Fruit fly (Drosophila melanogaster) whole organism, embryonic: Measurements from ENCODE around the gene slow.
A peak's percentile ranks its signal among the peaks of the same experiment; 100 is the strongest.

Experiments
- ATbp ChIP-seq: fragments of 200-800 bp; sonication (Bioruptor generic); optimal IDR thresholded peaks from 2 replicates; lab custom pipeline; 2017; ENCODE audit warnings: missing biosample characterization, mild to moderate bottlenecking, missing genetic modification characterization, missing genetic modification reagents
- Abd-B ChIP-seq: fragments of 200-800 bp; sonication (Bioruptor generic); optimal IDR thresholded peaks from 2 replicates; lab custom pipeline; 2018; ENCODE audit warnings: missing biosample characterization, mild to moderate bottlenecking, missing genetic modification characterization, moderate library complexity
- BEAF-32 ChIP-seq: fragments of 200-800 bp; sonication (Bioruptor generic); optimal IDR thresholded peaks from 3 replicates; lab custom pipeline; 2017; ENCODE audit warnings: missing biosample characterization, missing genetic modification characterization, mild to moderate bottlenecking, moderate library complexity, missing genetic modification reagents
- CG10274 ChIP-seq: fragments of 200-800 bp; sonication (Bioruptor generic); optimal IDR thresholded peaks from 3 replicates; lab custom pipeline; 2017; ENCODE audit warnings: missing biosample characterization, mild to moderate bottlenecking, missing genetic modification characterization
- CG11093 ChIP-seq: fragments of 200-800 bp; sonication (Bioruptor generic); IDR thresholded peaks from 3 replicates; pipeline ENCODE4 v1.3.6; 2022; ENCODE audit warnings: missing biosample characterization, missing genetic modification characterization
- CG12071 ChIP-seq: fragments of 200-800 bp; sonication (Bioruptor generic); optimal IDR thresholded peaks from 3 replicates; lab custom pipeline; 2018; ENCODE audit warnings: missing biosample characterization, mild to moderate bottlenecking, missing genetic modification characterization
- CG1529 ChIP-seq: fragments of 200-800 bp; sonication (Bioruptor generic); optimal IDR thresholded peaks from 3 replicates; lab custom pipeline; 2018; ENCODE audit warnings: missing biosample characterization, missing genetic modification characterization
- CG1603 ChIP-seq: fragments of 200-800 bp; sonication (Bioruptor generic); optimal IDR thresholded peaks from 2 replicates; lab custom pipeline; 2019; ENCODE audit warnings: missing biosample characterization, mild to moderate bottlenecking, missing genetic modification characterization, moderate library complexity
- CG16779 ChIP-seq: fragments of 200-800 bp; sonication (Bioruptor generic); IDR thresholded peaks from 2 replicates; pipeline ENCODE4 v1.3.6; 2022; ENCODE audit warnings: missing biosample characterization, missing genetic modification characterization
- CG17612 ChIP-seq: fragments of 200-800 bp; sonication (Bioruptor generic); IDR thresholded peaks from 2 replicates; pipeline ENCODE4 v1.3.6; 2022; ENCODE audit warnings: missing biosample characterization, missing genetic modification characterization
- CG2875 ChIP-seq: fragments of 200-800 bp; sonication (Bioruptor generic); optimal IDR thresholded peaks from 2 replicates; lab custom pipeline; 2017; ENCODE audit warnings: missing biosample characterization, mild to moderate bottlenecking, missing genetic modification characterization, missing genetic modification reagents
- CG3163 ChIP-seq: fragments of 200-800 bp; sonication (Bioruptor generic); optimal IDR thresholded peaks from 3 replicates; lab custom pipeline; 2016; ENCODE audit warnings: missing biosample characterization, missing genetic modification characterization
- CG33557 ChIP-seq: fragments of 200-800 bp; sonication (Bioruptor generic); optimal IDR thresholded peaks from 2 replicates; lab custom pipeline; 2019; ENCODE audit warnings: missing biosample characterization, mild to moderate bottlenecking, missing genetic modification characterization, moderate library complexity
- CG3407 ChIP-seq: fragments of 200-800 bp; sonication (Bioruptor generic); optimal IDR thresholded peaks from 2 replicates; lab custom pipeline; 2018; ENCODE audit warnings: missing biosample characterization, mild to moderate bottlenecking, missing genetic modification characterization
- CG6175 ChIP-seq: fragments of 200-800 bp; sonication (Bioruptor generic); IDR thresholded peaks from 3 replicates; pipeline ENCODE4 v1.3.6; 2022; ENCODE audit warnings: missing biosample characterization, missing genetic modification characterization
- CG8290 ChIP-seq, 3 experiments: fragments of 200-800 bp; sonication (Bioruptor generic); optimal IDR thresholded peaks; 2 replicates each; lab custom pipeline; 2016 to 2019; ENCODE audit warnings: missing biosample characterization in 3 of 3, missing genetic modification characterization in 3 of 3, mild to moderate bottlenecking in 2 of 3, moderate library complexity in 1 of 3
- CG8388 ChIP-seq: fragments of 200-800 bp; sonication (Bioruptor generic); optimal IDR thresholded peaks from 2 replicates; lab custom pipeline; 2019; ENCODE audit warnings: missing biosample characterization, mild to moderate bottlenecking, missing genetic modification characterization, moderate library complexity
- Dip2 ChIP-seq: fragments of 200-800 bp; sonication (Bioruptor generic); IDR thresholded peaks from 2 replicates; pipeline ENCODE4 v1.3.6; 2022; ENCODE audit warnings: missing biosample characterization, missing genetic modification characterization
- Eip74EF ChIP-seq, 2 experiments: fragments of 200-800 bp in 1 of 2; fragments of >200 bp in 1 of 2; sonication (Bioruptor generic) in 1 of 2; optimal IDR thresholded peaks; 2 replicates each; lab custom pipeline; 2017 to 2019; ENCODE audit warnings: missing biosample characterization in 2 of 2, missing genetic modification characterization in 2 of 2, mild to moderate bottlenecking in 1 of 2, moderate library complexity in 1 of 2
- Gug ChIP-seq: fragments of 200-800 bp; sonication (Bioruptor generic); IDR thresholded peaks from 4 replicates; pipeline ENCODE4 v1.3.6; 2022; ENCODE audit warnings: missing biosample characterization, missing genetic modification characterization
- HHEX ChIP-seq: fragments of 200-800 bp; sonication (Bioruptor generic); optimal IDR thresholded peaks from 3 replicates; lab custom pipeline; 2017; ENCODE audit warnings: missing biosample characterization, mild to moderate bottlenecking, missing genetic modification characterization, missing genetic modification reagents
- HLH4C ChIP-seq: fragments of 200-800 bp; sonication (Bioruptor generic); IDR thresholded peaks from 3 replicates; pipeline ENCODE4 v1.3.6; 2022; ENCODE audit warnings: missing biosample characterization, missing genetic modification characterization; ENCODE audit not compliant: partially characterized antibody
- Jarid2 ChIP-seq: fragments of 200-800 bp; sonication (Bioruptor generic); optimal IDR thresholded peaks from 3 replicates; lab custom pipeline; 2017; ENCODE audit warnings: mild to moderate bottlenecking, missing biosample characterization, missing genetic modification reagents, missing genetic modification characterization
- Lhr ChIP-seq: fragments of 200-800 bp; sonication (Bioruptor generic); optimal IDR thresholded peaks from 3 replicates; lab custom pipeline; 2017; ENCODE audit warnings: mild to moderate bottlenecking, missing biosample characterization, missing genetic modification reagents, missing genetic modification characterization
- MTF-1 ChIP-seq: fragments of 200-800 bp; sonication (Bioruptor generic); optimal IDR thresholded peaks from 2 replicates; lab custom pipeline; 2018; ENCODE audit warnings: missing biosample characterization, mild to moderate bottlenecking, missing genetic modification characterization, borderline replicate concordance
- Nf-YC ChIP-seq: fragments of 200-800 bp; optimal IDR thresholded peaks from 3 replicates; lab custom pipeline; 2019; ENCODE audit warnings: missing biosample characterization, mild to moderate bottlenecking, missing genetic modification characterization, moderate library complexity
- NfI ChIP-seq: fragments of 200-800 bp; sonication (Bioruptor generic); optimal IDR thresholded peaks from 3 replicates; lab custom pipeline; 2018; ENCODE audit warnings: missing biosample characterization, mild to moderate bottlenecking, missing genetic modification characterization, moderate library complexity
- Rx ChIP-seq: fragments of 200-800 bp; sonication (Bioruptor generic); IDR thresholded peaks from 2 replicates; pipeline ENCODE4 v1.3.6; 2022; ENCODE audit warnings: missing biosample characterization, missing genetic modification characterization
- Stat92E ChIP-seq, 3 experiments: fragments of >200 bp in 2 of 3; fragments of 200-800 bp in 1 of 3; sonication (Bioruptor generic) in 1 of 3; optimal IDR thresholded peaks; 2 replicates each; lab custom pipeline; 2017 to 2019; ENCODE audit warnings: missing biosample characterization in 3 of 3, missing genetic modification characterization in 3 of 3, mild to moderate bottlenecking in 1 of 3, moderate library complexity in 1 of 3
- YL-1 ChIP-seq: fragments of 200-800 bp; sonication (Bioruptor generic); optimal IDR thresholded peaks from 3 replicates; lab custom pipeline; 2017; ENCODE audit warnings: missing biosample characterization, mild to moderate bottlenecking, missing genetic modification characterization
- abd-A ChIP-seq: fragments of 200-800 bp; sonication (Bioruptor generic); optimal IDR thresholded peaks from 3 replicates; lab custom pipeline; 2019; ENCODE audit warnings: missing biosample characterization, mild to moderate bottlenecking, missing genetic modification characterization, moderate library complexity
- amos ChIP-seq: fragments of 200-800 bp; sonication (Bioruptor generic); IDR thresholded peaks from 2 replicates; pipeline ENCODE4 v1.3.6; 2022; ENCODE audit warnings: missing biosample characterization, missing genetic modification characterization; ENCODE audit not compliant: partially characterized antibody
- ato ChIP-seq: fragments of 200-800 bp; sonication (Bioruptor generic); IDR thresholded peaks from 2 replicates; pipeline ENCODE4 v1.3.6; 2022; ENCODE audit warnings: missing biosample characterization, missing genetic modification characterization; ENCODE audit not compliant: partially characterized antibody
- btn ChIP-seq: fragments of 200-800 bp; sonication (Bioruptor generic); optimal IDR thresholded peaks from 2 replicates; lab custom pipeline; 2016; ENCODE audit warnings: missing biosample characterization, missing genetic modification characterization
- crol ChIP-seq: fragments of 200-800 bp; sonication (Bioruptor generic); IDR thresholded peaks from 2 replicates; pipeline ENCODE4 v1.3.6; 2022; ENCODE audit warnings: missing biosample characterization, missing genetic modification characterization
- dmrt99B ChIP-seq: fragments of 200-800 bp; sonication (Bioruptor generic); optimal IDR thresholded peaks from 2 replicates; lab custom pipeline; 2018; ENCODE audit warnings: missing biosample characterization, mild to moderate bottlenecking, missing genetic modification characterization, moderate library complexity
- ewg ChIP-seq: fragments of 200-800 bp; sonication (Bioruptor generic); optimal IDR thresholded peaks from 3 replicates; lab custom pipeline; 2017; ENCODE audit warnings: mild to moderate bottlenecking, missing biosample characterization, missing genetic modification reagents, missing genetic modification characterization
- gt ChIP-seq: fragments of 200-800 bp; sonication (Bioruptor generic); IDR thresholded peaks from 2 replicates; pipeline ENCODE4 v1.3.6; 2022; ENCODE audit warnings: missing biosample characterization, missing genetic modification characterization
- h ChIP-seq: fragments of >200 bp; optimal IDR thresholded peaks from 2 replicates; lab custom pipeline; 2017
- her ChIP-seq: fragments of 200-800 bp; sonication (Bioruptor generic); optimal IDR thresholded peaks from 2 replicates; lab custom pipeline; 2016; ENCODE audit warnings: missing biosample characterization, missing genetic modification characterization
- lov ChIP-seq, 2 experiments: fragments of 200-800 bp in 1 of 2; fragments of >200 bp in 1 of 2; sonication (Bioruptor generic) in 1 of 2; IDR thresholded peaks in 1 of 2; optimal IDR thresholded peaks in 1 of 2; 2 replicates in 1 of 2; 3 replicates in 1 of 2; pipeline versions ENCODE4 v1.3.6 to Lab custom; 2017 to 2022; ENCODE audit warnings: missing biosample characterization in 1 of 2, missing genetic modification characterization in 1 of 2
- maf-S ChIP-seq: fragments of 200-800 bp; sonication (Bioruptor generic); optimal IDR thresholded peaks from 2 replicates; lab custom pipeline; 2016; ENCODE audit warnings: missing biosample characterization, missing genetic modification characterization
- nau ChIP-seq: fragments of 200-800 bp; sonication (Bioruptor generic); optimal IDR thresholded peaks from 3 replicates; lab custom pipeline; 2017; ENCODE audit warnings: missing biosample characterization, mild to moderate bottlenecking, missing genetic modification characterization, missing genetic modification reagents
- scrt ChIP-seq: fragments of 200-800 bp; sonication (Bioruptor generic); optimal IDR thresholded peaks from 2 replicates; lab custom pipeline; 2018; ENCODE audit warnings: missing biosample characterization, mild to moderate bottlenecking, missing genetic modification characterization, moderate library complexity
- sens-2 ChIP-seq: fragments of 200-800 bp; sonication (Bioruptor generic); IDR thresholded peaks from 2 replicates; pipeline ENCODE4 v1.3.6; 2022; ENCODE audit warnings: missing biosample characterization, missing genetic modification characterization
- sima ChIP-seq: fragments of 200-800 bp; sonication (Bioruptor generic); optimal IDR thresholded peaks from 2 replicates; lab custom pipeline; 2016; ENCODE audit warnings: missing biosample characterization, missing genetic modification characterization
- trem ChIP-seq: fragments of 200-800 bp; optimal IDR thresholded peaks from 3 replicates; lab custom pipeline; 2019; ENCODE audit warnings: missing biosample characterization, mild to moderate bottlenecking, missing genetic modification characterization, moderate library complexity
- wek ChIP-seq: fragments of 200-800 bp; sonication (Bioruptor generic); optimal IDR thresholded peaks from 3 replicates; lab custom pipeline; 2018; ENCODE audit warnings: missing biosample characterization, mild to moderate bottlenecking, missing genetic modification characterization, moderate library complexity

The slow gene

dm6 chr3L:4380231-4380645, 4.0 kb upstream of the slow start, which contains the start of gene DopEcR (continued):
- TF ChIP-seq CG11093 (GFP tag; lab: Robert Waterston, UW) (no peak), CG8388 (GFP tag; lab: Kevin White, UChicago) (peak; percentile 50), amos (GFP tag; lab: Robert Waterston, UW) (no peak), nau (GFP tag; lab: Kevin White, UChicago) (peak; percentile 28), Gug (no peak), CG3407 (GFP tag; lab: Kevin White, UChicago) (peak; percentile 2), Abd-B (GFP tag; lab: Kevin White, UChicago) (no peak), Rx (GFP tag; lab: Robert Waterston, UW) (no peak), sens-2 (GFP tag; lab: Robert Waterston, UW) (0 out of 2 replicates have a peak, but pooled peaks have one; percentile 13), btn (GFP tag; lab: Kevin White, UChicago) (no peak), NfI (GFP tag; lab: Kevin White, UChicago) (peak; percentile 17), ato (GFP tag; lab: Robert Waterston, UW) (no peak), ATbp (GFP tag; lab: Kevin White, UChicago) (peak; percentile 10), abd-A (tag; lab: Kevin White, UChicago) (no peak), MTF-1 (GFP tag; lab: Kevin White, UChicago) (peak; percentile 51), Lhr (peak; percentile 34), CG1529 (peak; percentile 9), CG12071 (GFP tag; lab: Kevin White, UChicago) (peak; percentile 48), CG3163 (GFP tag; lab: Kevin White, UChicago) (no peak), Stat92E (GFP tag; optimal IDR thresholded peaks at IDR 0.05; lab: Kevin White, UChicago) (peak in 1 of 3 experiments; percentile 49), Nf-YC (tag; lab: Kevin White, UChicago) (peak; percentile 25), YL-1 (no peak), lov (optimal IDR thresholded peaks at IDR 0.05; lab: Kevin White, UChicago) (no peak), lov (GFP tag; IDR thresholded peaks at IDR 0.05; lab: Robert Waterston, UW) (0 out of 3 replicates have a peak, but pooled peaks have one; percentile 25), ewg (GFP tag; lab: Kevin White, UChicago) (peak; percentile 67), Jarid2 (GFP tag; lab: Kevin White, UChicago) (peak; percentile 91), gt (GFP tag; lab: Robert Waterston, UW) (no peak), HLH4C (no peak), CG2875 (GFP tag; lab: Kevin White, UChicago) (peak; percentile 53), HHEX (GFP tag; lab: Kevin White, UChicago) (peak; percentile 16), CG16779 (peak; percentile 85), CG6175 (0 out of 3 replicates have a peak, but pooled peaks have one; percentile 53), trem (tag; lab: Kevin White, UChicago) (peak; percentile 23), her (GFP tag; lab: Kevin White, UChicago) (peak; percentile 11), CG8290 (GFP tag; optimal IDR thresholded peaks at IDR 0.05; lab: Kevin White, UChicago) (no peak), CG8290 (tag; optimal IDR thresholded peaks at IDR 0.05; lab: Kevin White, UChicago) (peak in 1 of 2 experiments; percentile 22), crol (GFP tag; lab: Robert Waterston, UW) (peak; percentile 39; the same call in 1 of the 2 replicates), wek (GFP tag; lab: Kevin White, UChicago) (peak; percentile 42), Dip2 (GFP tag; lab: Robert Waterston, UW) (no peak), CG33557 (GFP tag; lab: Kevin White, UChicago) (peak; percentile 3), scrt (peak; percentile 95), CG1603 (tag; lab: Kevin White, UChicago) (peak; percentile 19), sima (GFP tag; lab: Kevin White, UChicago) (no peak), maf-S (GFP tag; lab: Kevin White, UChicago) (no peak), BEAF-32 (GFP tag; lab: Kevin White, UChicago) (no peak), Eip74EF (GFP tag; optimal IDR thresholded peaks at IDR 0.05; lab: Kevin White, UChicago) (peak in 1 of 2 experiments; percentile 41), CG10274 (GFP tag; lab: Kevin White, UChicago) (no peak), CG17612 (GFP tag; lab: Robert Waterston, UW) (no peak), dmrt99B (tag; lab: Kevin White, UChicago) (peak; percentile 22), h (lab: Kevin White, UChicago) (no peak)
